Worm (Caenorhabditis elegans) whole organism, L2 larva: ENCODE data around the gene F20B10.3.

Source experiments
- elt-1 ChIP-seq: fragments of 150-350 bp; optimal IDR thresholded peaks from 2 replicates; lab custom pipeline; 2014; ENCODE audit warnings: missing biosample characterization, missing genetic modification characterization
- nhr-237 ChIP-seq: fragments of 150-350 bp; optimal IDR thresholded peaks from 2 replicates; lab custom pipeline; 2014; ENCODE audit warnings: missing biosample characterization, missing genetic modification characterization

ce11 chrIV:12143231-12143630 lies 24.8 kb upstream of the F20B10.3 start, which contains the start of gene B0001.5:
- TF ChIP-seq elt-1 (tag; lab: Kevin White, UChicago) = no peak
- TF ChIP-seq nhr-237 = no peak
